Fruit fly (Drosophila melanogaster) whole organism, pupa: ENCODE measurements around the gene Arf1.

Experiments used
- CG10348 ChIP-seq: fragments of 200-800 bp; sonication (Bioruptor generic); IDR thresholded peaks from 2 replicates; pipeline ENCODE4 v1.3.6; 2022; ENCODE audit warnings: missing biosample characterization, missing genetic modification characterization
- CG12605 ChIP-seq: fragments of 200-800 bp; sonication (Bioruptor generic); IDR thresholded peaks from 2 replicates; pipeline ENCODE4 v1.3.6; 2022; ENCODE audit warnings: missing biosample characterization, missing genetic modification characterization
- CG13204 ChIP-seq: fragments of 200-800 bp; sonication (Bioruptor generic); optimal IDR thresholded peaks from 2 replicates; lab custom pipeline; 2018; ENCODE audit warnings: missing biosample characterization, mild to moderate bottlenecking, missing genetic modification characterization, moderate library complexity
- CG14655 ChIP-seq: fragments of 200-800 bp; sonication (Bioruptor generic); optimal IDR thresholded peaks from 3 replicates; lab custom pipeline; 2017; ENCODE audit warnings: mild to moderate bottlenecking, missing biosample characterization, missing genetic modification reagents, missing genetic modification characterization
- CG15710 ChIP-seq: fragments of 200-800 bp; sonication (Bioruptor generic); optimal IDR thresholded peaks from 2 replicates; lab custom pipeline; 2018; ENCODE audit warnings: missing biosample characterization, mild to moderate bottlenecking, missing genetic modification characterization, moderate library complexity
- CG17806 ChIP-seq: fragments of 200-800 bp; sonication (Bioruptor generic); optimal IDR thresholded peaks from 2 replicates; lab custom pipeline; 2018; ENCODE audit warnings: missing biosample characterization, mild to moderate bottlenecking, missing genetic modification characterization, moderate library complexity
- CG32121 ChIP-seq: fragments of 200-800 bp; sonication (Bioruptor generic); IDR thresholded peaks from 2 replicates; pipeline ENCODE4 v1.3.6; 2022; ENCODE audit warnings: missing biosample characterization, missing genetic modification characterization
- CG34367 ChIP-seq: fragments of 200-800 bp; sonication (Bioruptor generic); optimal IDR thresholded peaks from 2 replicates; lab custom pipeline; 2018; ENCODE audit warnings: missing biosample characterization, mild to moderate bottlenecking, missing genetic modification characterization
- CG4496 ChIP-seq: fragments of 200-800 bp; sonication (Bioruptor generic); IDR thresholded peaks from 3 replicates; pipeline ENCODE4 v1.3.6; 2022; ENCODE audit warnings: missing biosample characterization, missing genetic modification characterization
- CG8159 ChIP-seq: fragments of 200-800 bp; sonication (Bioruptor generic); optimal IDR thresholded peaks from 3 replicates; lab custom pipeline; 2018; ENCODE audit warnings: missing biosample characterization, mild to moderate bottlenecking, missing genetic modification characterization, moderate library complexity
- CG8301 ChIP-seq: fragments of 200-800 bp; sonication (Bioruptor generic); optimal IDR thresholded peaks from 2 replicates; lab custom pipeline; 2018; ENCODE audit warnings: missing biosample characterization, mild to moderate bottlenecking, missing genetic modification characterization
- CG9948 ChIP-seq: fragments of 200-800 bp; sonication (Bioruptor generic); optimal IDR thresholded peaks from 2 replicates; lab custom pipeline; 2018; ENCODE audit warnings: missing biosample characterization, mild to moderate bottlenecking, missing genetic modification characterization, moderate library complexity
- D1 ChIP-seq: fragments of 200-800 bp; sonication (Bioruptor generic); optimal IDR thresholded peaks from 2 replicates; lab custom pipeline; 2018; ENCODE audit warnings: missing biosample characterization, mild to moderate bottlenecking, missing genetic modification characterization, moderate library complexity
- EcR ChIP-seq: fragments of 200-800 bp; sonication (Bioruptor generic); optimal IDR thresholded peaks from 3 replicates; lab custom pipeline; 2019; ENCODE audit warnings: missing biosample characterization, missing genetic modification characterization, mild to moderate bottlenecking, moderate library complexity, missing genetic modification reagents
- Ets98B ChIP-seq: fragments of 200-800 bp; sonication (Bioruptor generic); IDR thresholded peaks from 2 replicates; pipeline ENCODE4 v1.3.6; 2022; ENCODE audit warnings: missing biosample characterization, missing genetic modification characterization
- Pif1A ChIP-seq: fragments of 200-800 bp; sonication (Bioruptor generic); optimal IDR thresholded peaks from 3 replicates; lab custom pipeline; 2016; ENCODE audit warnings: missing biosample characterization, missing genetic modification characterization
- Pif1B ChIP-seq: fragments of 200-800 bp; sonication (Bioruptor generic); optimal IDR thresholded peaks from 3 replicates; lab custom pipeline; 2016; ENCODE audit warnings: missing biosample characterization, missing genetic modification characterization
- Snoo ChIP-seq: fragments of 200-800 bp; sonication (Bioruptor generic); optimal IDR thresholded peaks from 3 replicates; lab custom pipeline; 2017; ENCODE audit warnings: missing biosample characterization, mild to moderate bottlenecking, missing genetic modification characterization, inconsistent platforms
- fd96Ca ChIP-seq: fragments of 200-800 bp; sonication (Bioruptor generic); IDR thresholded peaks from 3 replicates; pipeline ENCODE4 v1.3.6; 2022; ENCODE audit warnings: missing biosample characterization, missing genetic modification characterization
- gl ChIP-seq: fragments of 200-800 bp; sonication (Bioruptor generic); optimal IDR thresholded peaks from 2 replicates; lab custom pipeline; 2018; ENCODE audit warnings: missing biosample characterization, mild to moderate bottlenecking, missing genetic modification characterization
- rn ChIP-seq: fragments of 200-800 bp; sonication (Bioruptor generic); IDR thresholded peaks from 2 replicates; pipeline ENCODE4 v1.3.6; 2022; ENCODE audit warnings: missing biosample characterization, missing genetic modification characterization

Arf1 gene

dm6 chr3L:22870378-22870777 is 1.7 kb downstream of the Arf1 start:
- no peak for TF ChIP-seq CG34367
- TF ChIP-seq CG4496, result no peak
- no peak for TF ChIP-seq CG10348
- TF ChIP-seq Pif1B, result no peak
- no peak for TF ChIP-seq CG13204 (GFP tag; lab: Kevin White, UChicago)
- no peak for TF ChIP-seq CG8159 (tag; lab: Kevin White, UChicago)
- no peak for TF ChIP-seq Ets98B (GFP tag; lab: Robert Waterston, UW)
- no peak for TF ChIP-seq Snoo (tag; lab: Kevin White, UChicago)
- no peak for TF ChIP-seq CG9948 (tag; lab: Kevin White, UChicago)
- TF ChIP-seq rn (GFP tag; lab: Robert Waterston, UW), result no peak
- no peak for TF ChIP-seq fd96Ca (GFP tag; lab: Robert Waterston, UW)
- TF ChIP-seq CG15710 (tag; lab: Kevin White, UChicago), result no peak
- TF ChIP-seq CG12605, result no peak
- no peak for TF ChIP-seq EcR
- no peak for TF ChIP-seq D1

- no peak for TF ChIP-seq CG34367
- TF ChIP-seq Ets98B (GFP tag; lab: Robert Waterston, UW), result peak; percentile 39; the same call in 1 of the 2 replicates
- TF ChIP-seq CG32121 (GFP tag; lab: Robert Waterston, UW), result no peak
- TF ChIP-seq Pif1B, result no peak
- no peak for TF ChIP-seq fd96Ca (GFP tag; lab: Robert Waterston, UW)
- no peak for TF ChIP-seq CG8301
- no peak for TF ChIP-seq rn (GFP tag; lab: Robert Waterston, UW)
- peak; percentile 11 for TF ChIP-seq CG15710 (tag; lab: Kevin White, UChicago)
- 0 out of 3 replicates have a peak, but pooled peaks have one; percentile 43 for TF ChIP-seq CG4496
- TF ChIP-seq Snoo (tag; lab: Kevin White, UChicago), result peak; percentile 28
- no peak for TF ChIP-seq CG13204 (GFP tag; lab: Kevin White, UChicago)
- TF ChIP-seq gl (tag; lab: Kevin White, UChicago), result no peak
Observed at dm6 chr3L:22868070-22868469, 4.0 kb downstream of the Arf1 start, which contains the start of gene EMC4. EMC4 (minus strand) TSS chr3L:22868243.

dm6 chr3L:22865061-22865418 is 7.0 kb downstream of the Arf1 start:
- no peak for TF ChIP-seq CG10348
- peak; percentile 33; the same call in 2 of the 3 replicates for TF ChIP-seq CG4496
- peak; percentile 51 for TF ChIP-seq CG17806 (tag; lab: Kevin White, UChicago)
- TF ChIP-seq CG34367, result no peak
- TF ChIP-seq Pif1B, result peak; percentile 84
- no peak for TF ChIP-seq CG13204 (GFP tag; lab: Kevin White, UChicago)
- TF ChIP-seq Snoo (tag; lab: Kevin White, UChicago), result peak; percentile 72
- peak; percentile 65 for TF ChIP-seq CG8159 (tag; lab: Kevin White, UChicago)
- peak; percentile 64 for TF ChIP-seq CG15710 (tag; lab: Kevin White, UChicago)
- TF ChIP-seq gl (tag; lab: Kevin White, UChicago), result no peak
- no peak for TF ChIP-seq EcR
- peak; percentile 74 for TF ChIP-seq CG32121 (GFP tag; lab: Robert Waterston, UW)
- peak; percentile 63 for TF ChIP-seq CG8301
- 0 out of 2 replicates have a peak, but pooled peaks have one; percentile 25 for TF ChIP-seq CG12605
- TF ChIP-seq Pif1A (GFP tag; lab: Kevin White, UChicago), result peak; percentile 71
- no peak for TF ChIP-seq rn (GFP tag; lab: Robert Waterston, UW)
- no peak; the same call in none of the 2 replicates for TF ChIP-seq Ets98B (GFP tag; lab: Robert Waterston, UW)
- no peak for TF ChIP-seq D1
- TF ChIP-seq CG9948 (tag; lab: Kevin White, UChicago), result peak; percentile 54
- TF ChIP-seq CG14655 (GFP tag; lab: Kevin White, UChicago), result no peak
- no peak; the same call in 2 of the 3 replicates for TF ChIP-seq fd96Ca (GFP tag; lab: Robert Waterston, UW)

dm6 chr3L:22864254-22865060 is 7.6 kb downstream of the Arf1 start, which contains the start of gene CG33170:
CG33170 (plus strand) TSS chr3L:22864600.
- TF ChIP-seq CG4496 (0 out of 3 replicates have a peak, but pooled peaks have one; percentile 6), CG17806 (tag; lab: Kevin White, UChicago) (no peak), fd96Ca (GFP tag; lab: Robert Waterston, UW) (0 out of 3 replicates have a peak, but pooled peaks have one; percentile 52), EcR (peak; percentile 8), Pif1B (no peak), Ets98B (GFP tag; lab: Robert Waterston, UW) (no peak), Pif1A (GFP tag; lab: Kevin White, UChicago) (no peak), CG13204 (GFP tag; lab: Kevin White, UChicago) (no peak), CG8301 (no peak), gl (tag; lab: Kevin White, UChicago) (peak; percentile 14)

dm6 chr3L:22863367-22864078 is 8.5 kb downstream of the Arf1 start, which contains the start of gene CG33169:
CG33169 (plus strand) TSS chr3L:22863864.
- peak; percentile 55 for TF ChIP-seq CG15710 (tag; lab: Kevin White, UChicago)
- no peak for TF ChIP-seq CG8301
- peak; percentile 42 for TF ChIP-seq D1
- peak; percentile 40 for TF ChIP-seq CG17806 (tag; lab: Kevin White, UChicago)
- TF ChIP-seq CG32121 (GFP tag; lab: Robert Waterston, UW), result peak; percentile 66
- peak; percentile 12 for TF ChIP-seq CG14655 (GFP tag; lab: Kevin White, UChicago)
- TF ChIP-seq CG9948 (tag; lab: Kevin White, UChicago), result no peak
- peak; percentile 64 for TF ChIP-seq Ets98B (GFP tag; lab: Robert Waterston, UW)
- peak; percentile 18 for TF ChIP-seq EcR
- TF ChIP-seq CG4496, result peak; percentile 82
- peak; percentile 74 for TF ChIP-seq Snoo (tag; lab: Kevin White, UChicago)
- TF ChIP-seq CG10348, result peak; percentile 43; the same call in 1 of the 2 replicates
- peak; percentile 15 for TF ChIP-seq CG8159 (tag; lab: Kevin White, UChicago)
- peak; percentile 15 for TF ChIP-seq Pif1B
- peak; percentile 91 for TF ChIP-seq CG12605
- TF ChIP-seq CG13204 (GFP tag; lab: Kevin White, UChicago), result no peak
- TF ChIP-seq Pif1A (GFP tag; lab: Kevin White, UChicago), result peak; percentile 2
- peak; percentile 59; the same call in 1 of the 3 replicates for TF ChIP-seq fd96Ca (GFP tag; lab: Robert Waterston, UW)
- peak; percentile 77 for TF ChIP-seq rn (GFP tag; lab: Robert Waterston, UW)
- TF ChIP-seq gl (tag; lab: Kevin White, UChicago), result no peak
- TF ChIP-seq CG34367, result no peak
